Worm (Caenorhabditis elegans): ENCODE data around the gene B0507.1.

DNA sequence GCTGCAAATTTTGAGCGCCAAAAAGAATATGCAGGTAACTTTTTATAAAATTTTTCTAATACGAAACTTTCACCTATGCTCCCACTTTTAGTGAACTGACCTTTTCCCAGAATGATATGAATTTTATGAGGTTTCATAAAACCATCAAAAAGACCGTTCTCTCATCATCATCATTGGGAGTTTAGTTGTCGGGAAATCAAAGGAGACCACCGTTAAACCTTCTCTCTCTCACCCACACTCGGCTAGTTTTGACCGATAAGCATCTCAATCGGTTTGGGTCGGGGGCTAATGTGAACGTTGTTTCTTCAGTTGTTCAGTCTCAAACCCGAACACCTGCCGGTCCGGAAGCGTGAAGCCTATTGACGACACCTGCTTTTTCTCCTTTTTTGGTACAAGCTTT lies 19.9 kb downstream of the B0507.1 start:
- TF ChIP-seq nhr-102 (tag; optimal IDR thresholded peaks at IDR 0.05) (no peak), aly-2 (tag; optimal IDR thresholded peaks at IDR 0.05) (no peak), fkh-10 (GFP tag; optimal IDR thresholded peaks at IDR 0.05) (no peak)
